Fruit fly (Drosophila melanogaster): Measurements from ENCODE around the gene CG4842.

CG4842 gene

dm6 chr3L:16377768-16378764 is 9.9 kb downstream of the CG4842 start, which contains the start of gene roq (continued):
- TF ChIP-seq pb (GFP tag; optimal IDR thresholded peaks at IDR 0.05) (no peak), CG18011 (GFP tag; optimal IDR thresholded peaks at IDR 0.05) (peak; percentile 24), Dref (GFP tag; IDR thresholded peaks at IDR 0.05) (peak; percentile 91), Hsf (GFP tag; optimal IDR thresholded peaks at IDR 0.05) (no peak), CG9215 (GFP tag; IDR thresholded peaks at IDR 0.05) (no peak), D (optimal IDR thresholded peaks at IDR 0.05) (no peak), D (GFP tag; optimal IDR thresholded peaks at IDR 0.05) (no peak), CG7271 (tag; optimal IDR thresholded peaks at IDR 0.05) (no peak), CG9797 (GFP tag; optimal IDR thresholded peaks at IDR 0.05) (peak; percentile 95), kah (GFP tag; optimal IDR thresholded peaks at IDR 0.05) (no peak), ssp (GFP tag; IDR thresholded peaks at IDR 0.05) (no peak; the same call in 1 of the 2 replicates), zfh2 (GFP tag; optimal IDR thresholded peaks at IDR 0.05) (no peak), slou (GFP tag; optimal IDR thresholded peaks at IDR 0.05) (no peak), CG15269 (tag; optimal IDR thresholded peaks at IDR 0.05) (no peak), CG18764 (GFP tag; optimal IDR thresholded peaks at IDR 0.05) (no peak), knrl (GFP tag; IDR thresholded peaks at IDR 0.05; ENCODE audit: partially characterized antibody) (peak; percentile 50; the same call in 1 of the 3 replicates), zen (tag; optimal IDR thresholded peaks at IDR 0.05) (peak; percentile 43), E2f2 (GFP tag; IDR thresholded peaks at IDR 0.05) (peak; percentile 89), eyg (GFP tag; optimal IDR thresholded peaks at IDR 0.05) (no peak), CG4424 (GFP tag; optimal IDR thresholded peaks at IDR 0.05) (no peak), dmrt11E (tag; optimal IDR thresholded peaks at IDR 0.05) (no peak), CG9609 (GFP tag; optimal IDR thresholded peaks at IDR 0.05) (no peak), Spps (tag; optimal IDR thresholded peaks at IDR 0.05) (no peak), B-H2 (GFP tag; optimal IDR thresholded peaks at IDR 0.05) (no peak), lilli (GFP tag; optimal IDR thresholded peaks at IDR 0.05) (no peak), CG12155 (GFP tag; optimal IDR thresholded peaks at IDR 0.05) (no peak), psq (GFP tag; optimal IDR thresholded peaks at IDR 0.05) (no peak), Hmr (GFP tag; optimal IDR thresholded peaks at IDR 0.05) (no peak), Ada2b (GFP tag; IDR thresholded peaks at IDR 0.05) (no peak), cato (GFP tag; optimal IDR thresholded peaks at IDR 0.05; ENCODE audit: borderline replicate concordance) (no peak), CG8359 (GFP tag; optimal IDR thresholded peaks at IDR 0.05; ENCODE audit: borderline replicate concordance) (no peak), Dp (GFP tag; optimal IDR thresholded peaks at IDR 0.05) (peak; percentile 86), dimm (GFP tag; IDR thresholded peaks at IDR 0.05) (no peak), dysf (GFP tag; IDR thresholded peaks at IDR 0.05) (no peak), danr (GFP tag; IDR thresholded peaks at IDR 0.05) (no peak), pros (GFP tag; optimal IDR thresholded peaks at IDR 0.05) (no peak), z (GFP tag; IDR thresholded peaks at IDR 0.05) (no peak), ham (GFP tag; IDR thresholded peaks at IDR 0.05) (no peak), aop (GFP tag; IDR thresholded peaks at IDR 0.05) (no peak), Ssrp (tag; optimal IDR thresholded peaks at IDR 0.05) (no peak), Opbp (GFP tag; IDR thresholded peaks at IDR 0.05; ENCODE audit: partially characterized antibody) (peak; percentile 65; the same call in 2 of the 3 replicates), D19A (tag; optimal IDR thresholded peaks at IDR 0.05) (no peak), bcd (GFP tag; optimal IDR thresholded peaks at IDR 0.05) (no peak), CG10565 (GFP tag; optimal IDR thresholded peaks at IDR 0.05) (no peak), HHEX (GFP tag; optimal IDR thresholded peaks at IDR 0.05) (no peak), HLH3B (GFP tag; IDR thresholded peaks at IDR 0.05) (no peak)

Data from whole organism, embryonic.